Worm (Caenorhabditis elegans) whole organism, dauer: ENCODE results near the gene srj-20.
"Not testable (repeated sequence)": the region's sequence is repeated elsewhere in the genome, so short reads cannot be mapped to it uniquely, and the experiment has no call there.

Experiments used
- unc-62 ChIP-seq: sonication (generic microtip); optimal IDR thresholded peaks from 2 replicates; lab custom pipeline; 2017; ENCODE audit warnings: missing biosample characterization, missing genetic modification reagents, missing genetic modification characterization

The srj-20 gene

DNA sequence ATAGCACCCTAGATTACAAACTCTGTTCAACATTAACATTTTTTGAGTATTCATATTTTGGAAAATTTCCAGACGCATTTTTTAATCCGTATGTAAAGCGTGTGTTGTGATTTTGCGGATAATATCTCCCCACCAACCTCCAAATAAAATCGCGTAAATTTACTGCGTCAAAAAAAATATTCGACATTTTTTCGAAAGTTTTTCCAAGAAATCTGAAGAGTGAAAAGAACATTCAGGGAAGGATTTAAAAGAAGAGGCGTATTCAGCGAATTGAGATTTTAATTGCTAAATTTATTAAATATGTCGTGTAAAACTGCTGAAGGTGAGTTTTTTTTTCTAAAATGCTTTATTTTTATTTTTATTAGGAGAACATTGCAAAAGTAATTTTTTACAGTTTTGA is 873 bp upstream of the srj-20 start, which contains the start of gene nhr-290:
nhr-290 (plus strand) TSS at position 301 of the 400 bp plus-strand sequence.
- no peak for TF ChIP-seq unc-62 (GFP tag; lab: Kevin White, UChicago)

DNA sequence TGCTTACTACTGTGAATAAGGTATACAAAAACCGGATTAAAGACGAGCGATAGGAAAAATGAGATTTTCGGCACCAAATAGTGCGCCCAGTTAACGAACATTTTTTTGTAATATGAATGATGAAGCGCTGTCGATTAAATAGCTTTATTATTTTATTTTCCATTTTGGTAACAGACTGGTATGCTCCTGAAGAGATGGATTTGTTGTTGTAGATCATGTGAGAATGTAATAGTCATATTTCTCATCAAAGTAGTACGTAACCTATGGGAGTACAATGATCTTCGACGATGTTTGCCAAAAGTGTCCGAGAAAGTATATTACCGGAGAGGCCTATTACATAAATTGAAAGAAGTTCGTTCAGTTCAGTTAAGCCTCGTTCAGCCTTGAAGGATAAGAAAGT is 2.4 kb downstream of the srj-20 start, which contains the start of gene srj-19:
srj-19 (minus strand) TSS at position 101 of the 400 bp plus-strand sequence.
- no peak for TF ChIP-seq unc-62 (GFP tag; lab: Kevin White, UChicago)

DNA sequence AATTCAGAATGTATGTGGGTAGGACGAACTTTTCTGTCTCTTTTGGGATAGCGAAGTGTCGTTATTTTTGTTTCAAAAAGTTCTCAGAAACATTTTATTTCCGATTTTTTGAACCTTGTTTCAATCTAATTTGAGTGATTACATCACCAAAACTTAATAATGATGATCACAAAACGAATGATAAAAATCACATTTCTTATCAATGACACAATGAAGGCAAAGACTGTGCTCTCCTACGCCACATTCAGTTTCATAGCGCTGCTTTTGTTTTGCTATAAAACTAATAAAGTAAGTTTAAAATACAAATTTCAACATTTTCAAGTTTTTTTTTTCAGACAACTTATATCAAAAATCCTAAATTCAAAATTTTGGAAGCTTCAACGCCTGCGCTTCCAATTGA is 7.5 kb downstream of the srj-20 start, which contains the start of gene Y45G12C.1:
Y45G12C.1 (plus strand) TSS at position 159 of the 400 bp plus-strand sequence.
- no peak for TF ChIP-seq unc-62 (GFP tag; lab: Kevin White, UChicago)

ce11 chrV:2561390-2561789 is 11.6 kb downstream of the srj-20 start, which contains the start of gene gst-10:
Gene gst-10, plus strand, starts transcription at chrV:2561690.
- not testable (repeated sequence) for TF ChIP-seq unc-62 (GFP tag; lab: Kevin White, UChicago)

ce11 chrV:2536309-2536708 is 36.7 kb downstream of the srj-20 start, which contains the start of gene Y45G12C.10:
Gene Y45G12C.10, minus strand, starts transcription at chrV:2536409.
- TF ChIP-seq unc-62 (GFP tag; lab: Kevin White, UChicago): not testable (repeated sequence)
